Worm (Caenorhabditis elegans) whole organism, L3 larva: ENCODE results near the gene F23D12.7.

Experiments used
- nfya-1 ChIP-seq: sonication (generic microtip); optimal IDR thresholded peaks from 2 replicates; lab custom pipeline; 2017; ENCODE audit warnings: missing genetic modification characterization, mild to moderate bottlenecking, missing compliant biosample characterization, antibody characterized with exemption, moderate library complexity; ENCODE audit not compliant: insufficient read depth
- sea-2 ChIP-seq: fragments of 150-350 bp; sonication (generic microtip); optimal IDR thresholded peaks from 4 replicates; lab custom pipeline; 2014; ENCODE audit warnings: missing biosample characterization, missing genetic modification reagents, missing genetic modification characterization
- skn-1 ChIP-seq: fragments of 150-350 bp; optimal IDR thresholded peaks from 2 replicates; lab custom pipeline; 2014; ENCODE audit warnings: missing biosample characterization, missing genetic modification characterization

DNA sequence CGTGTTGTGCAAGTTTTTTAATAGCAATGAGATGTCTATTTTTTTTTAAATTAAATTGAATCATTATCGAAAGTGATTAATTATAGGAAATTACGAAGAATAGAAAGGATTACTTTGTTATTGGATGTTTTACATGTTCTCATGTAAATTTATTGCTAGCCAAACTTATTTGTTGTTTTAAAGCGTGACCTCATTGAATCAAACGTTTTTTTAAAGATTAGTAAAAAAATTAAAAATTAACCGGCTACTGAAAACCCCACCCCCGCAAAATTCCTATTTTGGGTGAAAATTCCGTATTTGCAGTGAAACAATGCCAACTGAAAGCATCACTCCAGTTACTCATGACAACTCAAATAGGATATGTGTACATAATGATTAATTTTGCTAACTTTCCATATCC, 31.2 kb upstream of the F23D12.7 start, which contains the start of gene M163.8:
- TF ChIP-seq skn-1 (tag; lab: Kevin White, UChicago) (no peak), nfya-1 (tag; lab: Kevin White, UChicago) (no peak), sea-2 (no peak)
